Fruit fly (Drosophila melanogaster) whole organism, embryonic: ENCODE results near the gene Dh44.
A peak's percentile ranks its signal among the peaks of the same experiment; 100 is the strongest.

ENCODE experiments used
- BEAF-32 ChIP-seq: fragments of 200-800 bp; sonication (Bioruptor generic); optimal IDR thresholded peaks from 3 replicates; lab custom pipeline; 2017; ENCODE audit warnings: missing biosample characterization, missing genetic modification characterization, mild to moderate bottlenecking, moderate library complexity, missing genetic modification reagents
- CG10147 ChIP-seq: fragments of 200-800 bp; sonication (Bioruptor generic); optimal IDR thresholded peaks from 2 replicates; lab custom pipeline; 2019; ENCODE audit warnings: missing biosample characterization, mild to moderate bottlenecking, missing genetic modification characterization, moderate library complexity
- CG10565 ChIP-seq: fragments of 200-800 bp; sonication (Bioruptor generic); optimal IDR thresholded peaks from 3 replicates; lab custom pipeline; 2016; ENCODE audit warnings: missing biosample characterization, mild to moderate bottlenecking, missing genetic modification characterization
- CG12071 ChIP-seq: fragments of 200-800 bp; sonication (Bioruptor generic); optimal IDR thresholded peaks from 3 replicates; lab custom pipeline; 2018; ENCODE audit warnings: missing biosample characterization, mild to moderate bottlenecking, missing genetic modification characterization
- CG12769 ChIP-seq: fragments of 200-800 bp; sonication (Bioruptor generic); optimal IDR thresholded peaks from 2 replicates; lab custom pipeline; 2019; ENCODE audit warnings: missing biosample characterization, mild to moderate bottlenecking, missing genetic modification characterization, moderate library complexity
- CG13287 ChIP-seq: fragments of 200-800 bp; sonication (Bioruptor generic); IDR thresholded peaks from 2 replicates; pipeline ENCODE4 v1.3.6; 2022; ENCODE audit warnings: missing biosample characterization, missing genetic modification characterization; ENCODE audit not compliant: partially characterized antibody
- CG1529 ChIP-seq: fragments of 200-800 bp; sonication (Bioruptor generic); optimal IDR thresholded peaks from 3 replicates; lab custom pipeline; 2018; ENCODE audit warnings: missing biosample characterization, missing genetic modification characterization
- CG15696 ChIP-seq: fragments of 200-800 bp; sonication (Bioruptor generic); optimal IDR thresholded peaks from 2 replicates; lab custom pipeline; 2019; ENCODE audit warnings: missing biosample characterization, mild to moderate bottlenecking, missing genetic modification characterization, moderate library complexity
- CG17361 ChIP-seq: fragments of 200-800 bp; sonication (Bioruptor generic); IDR thresholded peaks from 3 replicates; pipeline ENCODE4 v1.3.6; 2022; ENCODE audit warnings: missing biosample characterization, missing genetic modification characterization
- CG17829 ChIP-seq: fragments of 200-800 bp; optimal IDR thresholded peaks from 2 replicates; lab custom pipeline; 2019; ENCODE audit warnings: missing biosample characterization, mild to moderate bottlenecking, missing genetic modification characterization, moderate library complexity
- CG18476 ChIP-seq: fragments of 200-800 bp; sonication (Bioruptor generic); optimal IDR thresholded peaks from 2 replicates; lab custom pipeline; 2016; ENCODE audit warnings: missing biosample characterization, mild to moderate bottlenecking, missing genetic modification characterization
- CG3065 ChIP-seq: fragments of 200-800 bp; sonication (Bioruptor generic); optimal IDR thresholded peaks from 2 replicates; lab custom pipeline; 2016; ENCODE audit warnings: missing biosample characterization, missing genetic modification characterization
- CG31224 ChIP-seq: fragments of 200-800 bp; sonication (Bioruptor generic); IDR thresholded peaks from 2 replicates; pipeline ENCODE4 v1.3.6; 2022; ENCODE audit warnings: missing biosample characterization, missing genetic modification characterization
- CG31441 ChIP-seq: fragments of 200-800 bp; sonication (Bioruptor generic); IDR thresholded peaks from 2 replicates; pipeline ENCODE4 v1.3.6; 2022; ENCODE audit warnings: missing biosample characterization, missing genetic modification characterization
- CG33213 ChIP-seq: fragments of 200-800 bp; sonication (Bioruptor generic); optimal IDR thresholded peaks from 3 replicates; lab custom pipeline; 2016; ENCODE audit warnings: missing biosample characterization, missing genetic modification characterization
- CG3838 ChIP-seq: fragments of 200-800 bp; sonication (Bioruptor generic); optimal IDR thresholded peaks from 3 replicates; lab custom pipeline; 2016; ENCODE audit warnings: missing biosample characterization, missing genetic modification characterization
- CG5180 ChIP-seq: fragments of 200-800 bp; sonication (Bioruptor generic); optimal IDR thresholded peaks from 3 replicates; lab custom pipeline; 2017; ENCODE audit warnings: missing biosample characterization, missing genetic modification characterization, mild to moderate bottlenecking, moderate library complexity, missing genetic modification reagents
- CG6813 ChIP-seq: fragments of 200-800 bp; sonication (Bioruptor generic); optimal IDR thresholded peaks from 2 replicates; lab custom pipeline; 2017; ENCODE audit warnings: missing biosample characterization, missing genetic modification characterization, mild to moderate bottlenecking, moderate library complexity, missing genetic modification reagents
- CG7786 ChIP-seq: fragments of 200-800 bp; sonication (Bioruptor generic); optimal IDR thresholded peaks from 2 replicates; lab custom pipeline; 2016; ENCODE audit warnings: missing biosample characterization, missing genetic modification characterization
- CG8944 ChIP-seq: fragments of 200-800 bp; sonication (Bioruptor generic); optimal IDR thresholded peaks from 3 replicates; lab custom pipeline; 2016; ENCODE audit warnings: missing biosample characterization, missing genetic modification characterization
- CG9797 ChIP-seq: fragments of 200-800 bp; sonication (Bioruptor generic); optimal IDR thresholded peaks from 3 replicates; lab custom pipeline; 2018; ENCODE audit warnings: missing biosample characterization, mild to moderate bottlenecking, missing genetic modification characterization
- CG9932 ChIP-seq: fragments of 200-800 bp; sonication (Bioruptor generic); IDR thresholded peaks from 2 replicates; pipeline ENCODE4 v1.3.6; 2022; ENCODE audit warnings: missing biosample characterization, missing genetic modification characterization
- Dll ChIP-seq: fragments of 200-800 bp; sonication (Bioruptor generic); IDR thresholded peaks from 4 replicates; pipeline ENCODE4 v1.3.6; 2022; ENCODE audit warnings: missing biosample characterization, missing genetic modification characterization; ENCODE audit not compliant: partially characterized antibody
- ERR ChIP-seq: fragments of 200-800 bp; sonication (Bioruptor generic); optimal IDR thresholded peaks from 2 replicates; lab custom pipeline; 2016; ENCODE audit warnings: missing biosample characterization, missing genetic modification characterization
- Gsc ChIP-seq: fragments of 200-800 bp; sonication (Bioruptor generic); IDR thresholded peaks from 2 replicates; pipeline ENCODE4 v1.3.6; 2022; ENCODE audit warnings: missing biosample characterization, missing genetic modification characterization
- Gug ChIP-seq: fragments of 200-800 bp; sonication (Bioruptor generic); IDR thresholded peaks from 4 replicates; pipeline ENCODE4 v1.3.6; 2022; ENCODE audit warnings: missing biosample characterization, missing genetic modification characterization
- HLH54F ChIP-seq: fragments of 200-800 bp; sonication (Bioruptor generic); optimal IDR thresholded peaks from 3 replicates; lab custom pipeline; 2016; ENCODE audit warnings: missing biosample characterization, missing genetic modification characterization
- HLHmδ ChIP-seq: fragments of 200-800 bp; sonication (Bioruptor generic); optimal IDR thresholded peaks from 2 replicates; lab custom pipeline; 2018; ENCODE audit warnings: missing biosample characterization, mild to moderate bottlenecking, missing genetic modification characterization, moderate library complexity
- Mrtf ChIP-seq: fragments of 200-800 bp; sonication (Bioruptor generic); IDR thresholded peaks from 3 replicates; pipeline ENCODE4 v1.3.6; 2022; ENCODE audit warnings: missing biosample characterization, missing genetic modification characterization
- NC2α ChIP-seq: fragments of 200-800 bp; sonication (Bioruptor generic); optimal IDR thresholded peaks from 2 replicates; lab custom pipeline; 2016; ENCODE audit warnings: missing biosample characterization, missing genetic modification characterization
- Stat92E ChIP-seq, 3 experiments: fragments of >200 bp in 2 of 3; fragments of 200-800 bp in 1 of 3; sonication (Bioruptor generic) in 1 of 3; optimal IDR thresholded peaks; 2 replicates each; lab custom pipeline; 2017 to 2019; ENCODE audit warnings: missing biosample characterization in 3 of 3, missing genetic modification characterization in 3 of 3, mild to moderate bottlenecking in 1 of 3, moderate library complexity in 1 of 3
- TFAM ChIP-seq: fragments of 200-800 bp; sonication (Bioruptor generic); optimal IDR thresholded peaks from 2 replicates; lab custom pipeline; 2017; ENCODE audit warnings: missing biosample characterization, missing genetic modification characterization, inconsistent platforms
- Taf1 ChIP-seq: fragments of 200-800 bp; sonication (Bioruptor generic); IDR thresholded peaks from 2 replicates; pipeline ENCODE4 v1.3.6; 2022; ENCODE audit warnings: missing biosample characterization, missing genetic modification characterization
- Tbp ChIP-seq: fragments of >200 bp; optimal IDR thresholded peaks from 2 replicates; lab custom pipeline; 2018; ENCODE audit warnings: missing biosample characterization, missing genetic modification characterization
- amos ChIP-seq: fragments of 200-800 bp; sonication (Bioruptor generic); IDR thresholded peaks from 2 replicates; pipeline ENCODE4 v1.3.6; 2022; ENCODE audit warnings: missing biosample characterization, missing genetic modification characterization; ENCODE audit not compliant: partially characterized antibody
- caup ChIP-seq: fragments of 200-800 bp; sonication (Bioruptor generic); optimal IDR thresholded peaks from 3 replicates; lab custom pipeline; 2017; ENCODE audit warnings: missing biosample characterization, mild to moderate bottlenecking, missing genetic modification characterization, moderate library complexity; ENCODE audit not compliant: severe bottlenecking
- chinmo ChIP-seq: fragments of 200-800 bp; sonication (Bioruptor generic); IDR thresholded peaks from 4 replicates; pipeline ENCODE4 v1.3.6; 2022; ENCODE audit warnings: missing biosample characterization, missing genetic modification characterization; ENCODE audit not compliant: partially characterized antibody
- chn ChIP-seq: fragments of 200-800 bp; sonication (Bioruptor generic); optimal IDR thresholded peaks from 2 replicates; lab custom pipeline; 2016; ENCODE audit warnings: missing biosample characterization, missing genetic modification characterization
- corto ChIP-seq: fragments of 200-800 bp; sonication (Bioruptor generic); optimal IDR thresholded peaks from 2 replicates; lab custom pipeline; 2016; ENCODE audit warnings: missing biosample characterization, mild to moderate bottlenecking, missing genetic modification characterization, moderate library complexity
- cwo ChIP-seq: fragments of 200-800 bp; sonication (Bioruptor generic); optimal IDR thresholded peaks from 3 replicates; lab custom pipeline; 2017; ENCODE audit warnings: missing biosample characterization, missing genetic modification characterization, mild to moderate bottlenecking, moderate library complexity, missing genetic modification reagents
- dm ChIP-seq: fragments of 200-800 bp; sonication (Bioruptor generic); optimal IDR thresholded peaks from 3 replicates; lab custom pipeline; 2016; ENCODE audit warnings: missing biosample characterization, missing genetic modification characterization
- dmrt11E ChIP-seq: fragments of 200-800 bp; sonication (Bioruptor generic); optimal IDR thresholded peaks from 3 replicates; lab custom pipeline; 2018; ENCODE audit warnings: missing biosample characterization, mild to moderate bottlenecking, missing genetic modification characterization, moderate library complexity
- grn ChIP-seq: fragments of 200-800 bp; sonication (Bioruptor generic); optimal IDR thresholded peaks from 3 replicates; lab custom pipeline; 2017; ENCODE audit warnings: missing biosample characterization, missing genetic modification characterization
- jigr1 ChIP-seq: fragments of 200-800 bp; sonication (Bioruptor generic); IDR thresholded peaks from 3 replicates; pipeline ENCODE4 v1.3.6; 2022; ENCODE audit warnings: missing biosample characterization, missing genetic modification characterization
- knrl ChIP-seq: fragments of 200-800 bp; sonication (Bioruptor generic); IDR thresholded peaks from 3 replicates; pipeline ENCODE4 v1.3.6; 2022; ENCODE audit warnings: missing biosample characterization, missing genetic modification characterization; ENCODE audit not compliant: partially characterized antibody
- pan ChIP-seq, 4 experiments: fragments of >200 bp in 3 of 4; fragments of 200-800 bp in 1 of 4; sonication (Bioruptor generic) in 1 of 4; optimal IDR thresholded peaks in 3 of 4; IDR thresholded peaks in 1 of 4; 2 replicates each; pipeline versions ENCODE4 v1.3.6 to Lab custom; 2017 to 2022; ENCODE audit warnings: missing biosample characterization in 2 of 4, missing genetic modification characterization in 2 of 4, mixed read lengths in 1 of 4
- ro ChIP-seq: fragments of 200-800 bp; sonication (Bioruptor generic); IDR thresholded peaks from 2 replicates; pipeline ENCODE4 v1.3.6; 2022; ENCODE audit warnings: missing biosample characterization, missing genetic modification characterization
- sens ChIP-seq: fragments of 200-800 bp; sonication (Bioruptor generic); peaks from one replicate; lab custom pipeline; 2016; ENCODE audit warnings: missing biosample characterization, missing genetic modification characterization
- stc ChIP-seq: fragments of 200-800 bp; sonication (Bioruptor generic); IDR thresholded peaks from 2 replicates; pipeline ENCODE4 v1.3.6; 2022; ENCODE audit warnings: missing biosample characterization, missing genetic modification characterization
- zen ChIP-seq: fragments of 200-800 bp; sonication (Bioruptor generic); optimal IDR thresholded peaks from 3 replicates; lab custom pipeline; 2018; ENCODE audit warnings: missing biosample characterization, mild to moderate bottlenecking, missing genetic modification characterization, moderate library complexity

Dh44 gene

dm6 chr3R:9598099-9598498 lies 39.9 kb upstream of the Dh44 start (continued):
- TF ChIP-seq pan (optimal IDR thresholded peaks at IDR 0.05; lab: Kevin White, UChicago) (no peak), pan (GFP tag; optimal IDR thresholded peaks at IDR 0.05 in 1 of 2, IDR thresholded peaks at IDR 0.05 in 1 of 2) (no peak), NC2α (peak; percentile 33), CG3065 (GFP tag; lab: Kevin White, UChicago) (no peak), caup (GFP tag; lab: Kevin White, UChicago) (no peak), chinmo (GFP tag; lab: Robert Waterston, UW) (no peak), knrl (GFP tag; lab: Robert Waterston, UW) (no peak), CG15696 (peak; percentile 12), grn (no peak), amos (GFP tag; lab: Robert Waterston, UW) (no peak), CG5180 (GFP tag; lab: Kevin White, UChicago) (no peak), dm (GFP tag; lab: Kevin White, UChicago) (no peak), Stat92E (GFP tag; optimal IDR thresholded peaks at IDR 0.05; lab: Kevin White, UChicago) (no peak), CG17361 (0 out of 3 replicates have a peak, but pooled peaks have one; percentile 43), CG13287 (GFP tag; lab: Robert Waterston, UW) (no peak), Tbp (no peak), stc (no peak), ro (GFP tag; lab: Robert Waterston, UW) (no peak), CG12769 (tag; lab: Kevin White, UChicago) (peak; percentile 51), CG33213 (no peak), HLHmδ (GFP tag; lab: Kevin White, UChicago) (no peak), HLH54F (GFP tag; lab: Kevin White, UChicago) (no peak), Dll (no peak), CG31224 (no peak), cwo (GFP tag; lab: Kevin White, UChicago) (no peak), jigr1 (no peak), CG12071 (GFP tag; lab: Kevin White, UChicago) (peak; percentile 50), corto (GFP tag; lab: Kevin White, UChicago) (no peak), CG17829 (tag; lab: Kevin White, UChicago) (peak; percentile 68), chn (GFP tag; lab: Kevin White, UChicago) (peak; percentile 39), ERR (GFP tag; lab: Kevin White, UChicago) (no peak), CG10147 (GFP tag; lab: Kevin White, UChicago) (no peak), Taf1 (no peak), CG9797 (no peak), TFAM (GFP tag; lab: Kevin White, UChicago) (no peak), CG1529 (GFP tag; lab: Kevin White, UChicago) (peak; percentile 52), Mrtf (GFP tag; lab: Robert Waterston, UW) (0 out of 3 replicates have a peak, but pooled peaks have one; percentile 18), Gsc (GFP tag; lab: Robert Waterston, UW) (no peak), zen (tag; lab: Kevin White, UChicago) (peak; percentile 64), BEAF-32 (GFP tag; lab: Kevin White, UChicago) (no peak), CG3838 (no peak), CG31441 (peak; percentile 65), CG9932 (GFP tag; lab: Robert Waterston, UW) (no peak), CG10565 (no peak), sens (peak; percentile 92), CG7786 (GFP tag; lab: Kevin White, UChicago) (peak; percentile 12), CG18476 (no peak), CG8944 (peak; percentile 51), CG6813 (peak; percentile 28), Gug (GFP tag; lab: Robert Waterston, UW) (0 out of 4 replicates have a peak, but pooled peaks have one; percentile 31), dmrt11E (tag; lab: Kevin White, UChicago) (peak; percentile 78)
